Fruit fly (Drosophila melanogaster) whole organism, embryonic: ENCODE data around the gene HP1e.

Experiments
- ATbp ChIP-seq: fragments of 200-800 bp; sonication (Bioruptor generic); optimal IDR thresholded peaks from 2 replicates; lab custom pipeline; 2017; ENCODE audit warnings: missing biosample characterization, mild to moderate bottlenecking, missing genetic modification characterization, missing genetic modification reagents
- CG1024 ChIP-seq: fragments of 200-800 bp; sonication (Bioruptor generic); IDR thresholded peaks from 2 replicates; pipeline ENCODE4 v1.3.6; 2022; ENCODE audit warnings: missing biosample characterization, missing genetic modification characterization
- CG10959 ChIP-seq: fragments of 200-800 bp; sonication (Bioruptor generic); IDR thresholded peaks from 2 replicates; pipeline ENCODE4 v1.3.6; 2022; ENCODE audit warnings: missing biosample characterization, missing genetic modification characterization
- CG11247 ChIP-seq: fragments of 200-800 bp; sonication (Bioruptor generic); IDR thresholded peaks from 2 replicates; pipeline ENCODE4 v1.3.6; 2022; ENCODE audit warnings: missing biosample characterization, missing genetic modification characterization
- CG12236 ChIP-seq: fragments of 200-800 bp; sonication (Bioruptor generic); optimal IDR thresholded peaks from 2 replicates; lab custom pipeline; 2016; ENCODE audit warnings: missing biosample characterization, missing genetic modification characterization
- CG12942 ChIP-seq: fragments of 200-800 bp; sonication (Bioruptor generic); optimal IDR thresholded peaks from 3 replicates; lab custom pipeline; 2016; ENCODE audit warnings: missing biosample characterization, missing genetic modification characterization
- CG1832 ChIP-seq: fragments of 200-800 bp; sonication (Bioruptor generic); optimal IDR thresholded peaks from 2 replicates; lab custom pipeline; 2017; ENCODE audit warnings: missing biosample characterization, mild to moderate bottlenecking, missing genetic modification characterization, inconsistent platforms
- CG2129 ChIP-seq: fragments of 200-800 bp; sonication (Bioruptor generic); IDR thresholded peaks from 2 replicates; pipeline ENCODE4 v1.3.6; 2022; ENCODE audit warnings: missing biosample characterization, missing genetic modification characterization; ENCODE audit not compliant: partially characterized antibody
- CG2678 ChIP-seq: fragments of 200-800 bp; sonication (Bioruptor generic); optimal IDR thresholded peaks from 3 replicates; lab custom pipeline; 2019; ENCODE audit warnings: missing biosample characterization, mild to moderate bottlenecking, missing genetic modification characterization, moderate library complexity
- CG33557 ChIP-seq: fragments of 200-800 bp; sonication (Bioruptor generic); optimal IDR thresholded peaks from 2 replicates; lab custom pipeline; 2019; ENCODE audit warnings: missing biosample characterization, mild to moderate bottlenecking, missing genetic modification characterization, moderate library complexity
- CG34224 ChIP-seq: fragments of 200-800 bp; sonication (Bioruptor generic); IDR thresholded peaks from 3 replicates; pipeline ENCODE4 v1.3.6; 2022; ENCODE audit warnings: missing biosample characterization, missing genetic modification characterization; ENCODE audit not compliant: partially characterized antibody
- CG7928 ChIP-seq: fragments of 200-800 bp; sonication (Bioruptor generic); optimal IDR thresholded peaks from 2 replicates; lab custom pipeline; 2017; ENCODE audit warnings: missing biosample characterization, mild to moderate bottlenecking, missing genetic modification characterization
- CG8765 ChIP-seq: fragments of 200-800 bp; sonication (Bioruptor generic); IDR thresholded peaks from 2 replicates; pipeline ENCODE4 v1.3.6; 2022; ENCODE audit warnings: missing biosample characterization, missing genetic modification characterization
- CG9609 ChIP-seq: fragments of 200-800 bp; sonication (Bioruptor generic); optimal IDR thresholded peaks from 3 replicates; lab custom pipeline; 2016; ENCODE audit warnings: missing biosample characterization, missing genetic modification characterization
- Camta ChIP-seq: fragments of 200-800 bp; sonication (Bioruptor generic); optimal IDR thresholded peaks from 2 replicates; lab custom pipeline; 2016; ENCODE audit warnings: missing biosample characterization, missing genetic modification characterization
- Deaf1 ChIP-seq: fragments of 200-800 bp; optimal IDR thresholded peaks from 3 replicates; lab custom pipeline; 2019; ENCODE audit warnings: missing biosample characterization, mild to moderate bottlenecking, missing genetic modification characterization, moderate library complexity
- Drgx ChIP-seq: fragments of 200-800 bp; sonication (Bioruptor generic); IDR thresholded peaks from 2 replicates; pipeline ENCODE4 v1.3.6; 2022; ENCODE audit warnings: missing biosample characterization, missing genetic modification characterization
- H15 ChIP-seq: fragments of 200-800 bp; sonication (Bioruptor generic); IDR thresholded peaks from 3 replicates; pipeline ENCODE4 v1.3.6; 2022; ENCODE audit warnings: missing biosample characterization, missing genetic modification characterization
- Hr78 ChIP-seq, 2 experiments: fragments of 200-800 bp in 1 of 2; fragments of >200 bp in 1 of 2; sonication (Bioruptor generic) in 1 of 2; optimal IDR thresholded peaks; 2 replicates each; lab custom pipeline; 2017 to 2019; ENCODE audit warnings: missing biosample characterization in 2 of 2, missing genetic modification characterization in 2 of 2, mild to moderate bottlenecking in 1 of 2, moderate library complexity in 1 of 2
- Med ChIP-seq: fragments of 200-800 bp; sonication (Bioruptor generic); peaks from one replicate; lab custom pipeline; 2016; ENCODE audit warnings: missing biosample characterization, missing genetic modification characterization, mild to moderate bottlenecking, inconsistent platforms, moderate library complexity
- NC2α ChIP-seq: fragments of 200-800 bp; sonication (Bioruptor generic); optimal IDR thresholded peaks from 2 replicates; lab custom pipeline; 2016; ENCODE audit warnings: missing biosample characterization, missing genetic modification characterization
- Ssrp ChIP-seq: fragments of 200-800 bp; sonication (Bioruptor generic); optimal IDR thresholded peaks from 2 replicates; lab custom pipeline; 2018; ENCODE audit warnings: missing biosample characterization, mild to moderate bottlenecking, missing genetic modification characterization, moderate library complexity
- Xbp1 ChIP-seq: fragments of 200-800 bp; sonication (Bioruptor generic); optimal IDR thresholded peaks from 3 replicates; lab custom pipeline; 2016; ENCODE audit warnings: missing biosample characterization, mild to moderate bottlenecking, missing genetic modification characterization
- ab ChIP-seq: fragments of 200-800 bp; sonication (Bioruptor generic); optimal IDR thresholded peaks from 2 replicates; lab custom pipeline; 2016; ENCODE audit warnings: missing biosample characterization, missing genetic modification characterization
- bcd ChIP-seq: fragments of 200-800 bp; sonication (Bioruptor generic); optimal IDR thresholded peaks from 2 replicates; lab custom pipeline; 2017; ENCODE audit warnings: missing biosample characterization, mild to moderate bottlenecking, missing genetic modification characterization
- cato ChIP-seq: fragments of 200-800 bp; sonication (Bioruptor generic); optimal IDR thresholded peaks from 2 replicates; lab custom pipeline; 2016; ENCODE audit warnings: missing biosample characterization, missing genetic modification characterization, borderline replicate concordance
- cg ChIP-seq: fragments of 200-800 bp; sonication (Bioruptor generic); optimal IDR thresholded peaks from 3 replicates; lab custom pipeline; 2019; ENCODE audit warnings: missing biosample characterization, mild to moderate bottlenecking, missing genetic modification characterization, moderate library complexity
- da ChIP-seq: fragments of 200-800 bp; sonication (Bioruptor generic); optimal IDR thresholded peaks from 2 replicates; lab custom pipeline; 2016; ENCODE audit warnings: missing biosample characterization, missing genetic modification characterization
- danr ChIP-seq: fragments of 200-800 bp; sonication (Bioruptor generic); IDR thresholded peaks from 2 replicates; pipeline ENCODE4 v1.3.6; 2022; ENCODE audit warnings: missing biosample characterization, missing genetic modification characterization
- ewg ChIP-seq: fragments of 200-800 bp; sonication (Bioruptor generic); optimal IDR thresholded peaks from 3 replicates; lab custom pipeline; 2017; ENCODE audit warnings: mild to moderate bottlenecking, missing biosample characterization, missing genetic modification reagents, missing genetic modification characterization
- eyg ChIP-seq: fragments of 200-800 bp; sonication (Bioruptor generic); optimal IDR thresholded peaks from 3 replicates; lab custom pipeline; 2016; ENCODE audit warnings: missing biosample characterization, missing genetic modification characterization
- fru ChIP-seq: fragments of >200 bp; optimal IDR thresholded peaks from 2 replicates; lab custom pipeline; 2017
- ftz-f1 ChIP-seq: fragments of 200-800 bp; sonication (Bioruptor generic); optimal IDR thresholded peaks from 2 replicates; lab custom pipeline; 2016; ENCODE audit warnings: missing biosample characterization, missing genetic modification characterization
- gro ChIP-seq: fragments of 200-800 bp; sonication (Bioruptor generic); optimal IDR thresholded peaks from 2 replicates; lab custom pipeline; 2016; ENCODE audit warnings: missing biosample characterization, missing genetic modification characterization
- gsb-n ChIP-seq: fragments of 200-800 bp; sonication (Bioruptor generic); optimal IDR thresholded peaks from 3 replicates; lab custom pipeline; 2018; ENCODE audit warnings: missing biosample characterization, mild to moderate bottlenecking, missing genetic modification characterization
- kni ChIP-seq: fragments of 200-800 bp; sonication (Bioruptor generic); optimal IDR thresholded peaks from 3 replicates; lab custom pipeline; 2017; ENCODE audit warnings: mild to moderate bottlenecking, missing biosample characterization, missing genetic modification reagents, missing genetic modification characterization
- mirr ChIP-seq: fragments of 200-800 bp; sonication (Bioruptor generic); optimal IDR thresholded peaks from 3 replicates; lab custom pipeline; 2018; ENCODE audit warnings: missing biosample characterization, mild to moderate bottlenecking, missing genetic modification characterization
- org-1 ChIP-seq: fragments of 200-800 bp; sonication (Bioruptor generic); optimal IDR thresholded peaks from 2 replicates; lab custom pipeline; 2017; ENCODE audit warnings: missing biosample characterization, missing genetic modification characterization
- peb ChIP-seq: fragments of 200-800 bp; sonication (Bioruptor generic); IDR thresholded peaks from 2 replicates; pipeline ENCODE4 v1.3.6; 2022; ENCODE audit warnings: missing biosample characterization, missing genetic modification characterization
- prd ChIP-seq, 3 experiments: fragments of >200 bp in 2 of 3; fragments of 200-800 bp in 1 of 3; sonication (Bioruptor generic) in 1 of 3; optimal IDR thresholded peaks in 2 of 3; IDR thresholded peaks in 1 of 3; 2 replicates in 2 of 3; 3 replicates in 1 of 3; pipeline versions ENCODE4 v1.3.6 to Lab custom; 2017 to 2022; ENCODE audit warnings: missing biosample characterization in 1 of 3, missing genetic modification characterization in 1 of 3
- pum ChIP-seq: fragments of 200-800 bp; sonication (Bioruptor generic); optimal IDR thresholded peaks from 2 replicates; lab custom pipeline; 2016; ENCODE audit warnings: missing biosample characterization, missing genetic modification characterization
- sens-2 ChIP-seq: fragments of 200-800 bp; sonication (Bioruptor generic); IDR thresholded peaks from 2 replicates; pipeline ENCODE4 v1.3.6; 2022; ENCODE audit warnings: missing biosample characterization, missing genetic modification characterization
- so ChIP-seq: fragments of 200-800 bp; sonication (Bioruptor generic); IDR thresholded peaks from 3 replicates; pipeline ENCODE4 v1.3.6; 2022; ENCODE audit warnings: missing biosample characterization, missing genetic modification characterization
- tll ChIP-seq, 2 experiments: fragments of 200-800 bp in 1 of 2; fragments of >200 bp in 1 of 2; sonication (Bioruptor generic) in 1 of 2; optimal IDR thresholded peaks; 2 replicates each; lab custom pipeline; 2017 to 2019; ENCODE audit warnings: missing biosample characterization in 2 of 2, missing genetic modification characterization in 2 of 2, mild to moderate bottlenecking in 1 of 2, moderate library complexity in 1 of 2
- unpg ChIP-seq: fragments of 200-800 bp; sonication (Bioruptor generic); optimal IDR thresholded peaks from 3 replicates; lab custom pipeline; 2018; ENCODE audit warnings: missing biosample characterization, mild to moderate bottlenecking, missing genetic modification characterization, moderate library complexity
- wdn ChIP-seq: fragments of 200-800 bp; sonication (Bioruptor generic); IDR thresholded peaks from 2 replicates; pipeline ENCODE4 v1.3.6; 2022; ENCODE audit warnings: missing biosample characterization, missing genetic modification characterization
- yki ChIP-seq: fragments of >200 bp; optimal IDR thresholded peaks from 3 replicates; lab custom pipeline; 2018
- zf30C ChIP-seq: fragments of 200-800 bp; sonication (Bioruptor generic); optimal IDR thresholded peaks from 3 replicates; lab custom pipeline; 2018; ENCODE audit warnings: missing biosample characterization, mild to moderate bottlenecking, missing genetic modification characterization
- zfh1 ChIP-seq: fragments of 200-800 bp; sonication (Bioruptor generic); IDR thresholded peaks from 3 replicates; pipeline ENCODE4 v1.3.6; 2022; ENCODE audit warnings: missing biosample characterization, missing genetic modification characterization

HP1e gene

DNA sequence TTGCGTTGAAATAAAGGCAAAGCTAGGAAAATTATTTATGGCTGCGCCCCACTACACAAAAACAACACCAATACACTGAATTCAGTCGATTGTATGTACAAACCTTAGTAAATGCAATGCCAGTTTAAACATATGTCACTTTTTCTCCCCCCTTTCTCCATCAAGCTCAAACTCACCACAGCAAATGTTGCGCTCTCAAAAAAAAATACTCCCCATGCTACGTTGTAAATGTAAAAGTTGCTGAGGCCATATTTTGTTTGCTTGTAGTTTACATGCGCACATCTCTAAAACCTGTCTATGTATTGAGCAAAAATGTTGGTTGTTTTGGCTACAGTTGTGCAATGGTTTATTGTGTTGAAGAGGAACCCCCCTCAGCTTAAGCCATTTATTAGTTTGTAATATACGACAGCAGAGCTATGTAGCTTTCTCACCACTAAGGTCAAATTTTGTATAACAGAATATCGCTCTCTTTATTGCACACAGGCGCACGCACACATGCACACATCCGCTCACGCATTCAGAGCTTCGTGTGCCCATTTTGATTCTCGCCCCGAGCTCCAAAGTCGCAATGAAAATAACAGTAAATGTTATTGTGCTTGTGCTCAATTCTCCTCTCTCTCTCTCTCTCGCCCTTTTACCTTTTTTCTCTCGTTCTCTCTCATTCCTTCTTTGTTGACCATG lies 31.2 kb downstream of the HP1e start (continued):
- TF ChIP-seq CG33557 (GFP tag; lab: Kevin White, UChicago) (peak; percentile 23), eyg (GFP tag; lab: Kevin White, UChicago) (no peak), mirr (peak; percentile 86), ab (GFP tag; lab: Kevin White, UChicago) (peak; percentile 5), danr (GFP tag; lab: Robert Waterston, UW) (no peak), ftz-f1 (GFP tag; lab: Kevin White, UChicago) (peak; percentile 67), CG2678 (no peak), NC2α (no peak), unpg (GFP tag; lab: Kevin White, UChicago) (peak; percentile 8), ewg (GFP tag; lab: Kevin White, UChicago) (no peak), Deaf1 (peak; percentile 87), ATbp (GFP tag; lab: Kevin White, UChicago) (peak; percentile 40), cg (GFP tag; lab: Kevin White, UChicago) (peak; percentile 91), yki (lab: Kevin White, UChicago) (peak; percentile 55), Hr78 (GFP tag; optimal IDR thresholded peaks at IDR 0.05; lab: Kevin White, UChicago) (peak in 1 of 2 experiments; percentile 95), Med (GFP tag; lab: Kevin White, UChicago) (no peak), CG12236 (GFP tag; lab: Kevin White, UChicago) (no peak)

DNA sequence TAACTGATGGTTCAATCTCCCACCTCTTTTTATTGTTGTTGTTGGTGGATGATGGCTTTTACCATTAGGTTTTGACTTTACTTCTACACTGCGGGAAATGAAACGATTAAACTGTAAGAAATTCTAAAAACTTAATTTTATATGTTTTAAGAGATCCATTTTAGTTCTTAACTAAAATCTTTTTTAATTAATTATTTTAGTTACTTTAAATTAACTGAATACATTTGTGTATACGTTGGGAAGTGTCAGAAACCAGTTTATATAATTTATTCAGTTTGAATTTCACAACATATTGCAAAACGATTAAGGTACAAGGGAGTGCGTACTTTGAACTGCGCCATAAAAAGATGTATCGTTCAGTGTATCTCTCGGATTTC lies 31.7 kb downstream of the HP1e start:
- no peak for TF ChIP-seq peb (GFP tag; lab: Robert Waterston, UW)
- peak; percentile 78 for TF ChIP-seq CG12942 (GFP tag; lab: Kevin White, UChicago)
- TF ChIP-seq CG1024: no peak
- TF ChIP-seq CG2129 (GFP tag; lab: Robert Waterston, UW): no peak
- no peak for TF ChIP-seq Drgx
- TF ChIP-seq Xbp1 (GFP tag; lab: Kevin White, UChicago): peak; percentile 84
- no peak for TF ChIP-seq da
- TF ChIP-seq CG7928: peak; percentile 40
- TF ChIP-seq NC2α: no peak
- no peak for TF ChIP-seq wdn (GFP tag; lab: Robert Waterston, UW)
- peak; percentile 27 for TF ChIP-seq Camta (GFP tag; lab: Kevin White, UChicago)
- TF ChIP-seq gsb-n (tag; lab: Kevin White, UChicago): peak; percentile 89
- no peak for TF ChIP-seq sens-2 (GFP tag; lab: Robert Waterston, UW)
- no peak for TF ChIP-seq prd (optimal IDR thresholded peaks at IDR 0.05; lab: Kevin White, UChicago)
- no peak for TF ChIP-seq prd (GFP tag; IDR thresholded peaks at IDR 0.05; lab: Robert Waterston, UW)
- peak; percentile 67 for TF ChIP-seq zf30C (GFP tag; lab: Kevin White, UChicago)
- TF ChIP-seq pum (GFP tag; lab: Kevin White, UChicago): peak; percentile 30
- TF ChIP-seq cato: peak; percentile 75
- TF ChIP-seq CG11247 (GFP tag; lab: Robert Waterston, UW): no peak
- TF ChIP-seq fru (lab: Kevin White, UChicago): no peak
- TF ChIP-seq tll (GFP tag; optimal IDR thresholded peaks at IDR 0.05; lab: Kevin White, UChicago): peak in 1 of 2 experiments; percentile 68
- no peak for TF ChIP-seq H15
- TF ChIP-seq CG8765 (GFP tag; lab: Robert Waterston, UW): no peak
- no peak for TF ChIP-seq CG1832 (GFP tag; lab: Kevin White, UChicago)
- TF ChIP-seq so: no peak
- no peak for TF ChIP-seq cg (GFP tag; lab: Kevin White, UChicago)
- TF ChIP-seq kni (GFP tag; lab: Kevin White, UChicago): no peak
- peak; percentile 88 for TF ChIP-seq Ssrp (tag; lab: Kevin White, UChicago)
- TF ChIP-seq zfh1: no peak
- TF ChIP-seq CG9609 (GFP tag; lab: Kevin White, UChicago): peak; percentile 39
- TF ChIP-seq org-1 (GFP tag; lab: Kevin White, UChicago): peak; percentile 85
- TF ChIP-seq CG34224 (GFP tag; lab: Robert Waterston, UW): no peak
- TF ChIP-seq CG10959 (GFP tag; lab: Robert Waterston, UW): no peak
- no peak for TF ChIP-seq gro (GFP tag; lab: Kevin White, UChicago)
- TF ChIP-seq bcd (GFP tag; lab: Kevin White, UChicago): peak; percentile 85
